Fruit fly (Drosophila melanogaster) whole organism, adult: Measurements from ENCODE around the gene CG1090.

ENCODE experiments used
- cnc ChIP-seq, 2 experiments: fragments of >200 bp; optimal IDR thresholded peaks; 2 replicates each; lab custom pipeline; 2017
- toe ChIP-seq: fragments of 200-800 bp; sonication (Bioruptor generic); optimal IDR thresholded peaks from 2 replicates; lab custom pipeline; 2016; ENCODE audit warnings: missing biosample characterization, missing genetic modification characterization

dm6 chr3R:4318589-4318988 lies 41.1 kb upstream of the CG1090 start:
- TF ChIP-seq toe (GFP tag; lab: Kevin White, UChicago) (no peak), cnc (optimal IDR thresholded peaks at IDR 0.05; lab: Kevin White, UChicago) (no peak)
